Worm (Caenorhabditis elegans): ENCODE results near the gene F53H4.3.

F53H4.3 gene

DNA sequence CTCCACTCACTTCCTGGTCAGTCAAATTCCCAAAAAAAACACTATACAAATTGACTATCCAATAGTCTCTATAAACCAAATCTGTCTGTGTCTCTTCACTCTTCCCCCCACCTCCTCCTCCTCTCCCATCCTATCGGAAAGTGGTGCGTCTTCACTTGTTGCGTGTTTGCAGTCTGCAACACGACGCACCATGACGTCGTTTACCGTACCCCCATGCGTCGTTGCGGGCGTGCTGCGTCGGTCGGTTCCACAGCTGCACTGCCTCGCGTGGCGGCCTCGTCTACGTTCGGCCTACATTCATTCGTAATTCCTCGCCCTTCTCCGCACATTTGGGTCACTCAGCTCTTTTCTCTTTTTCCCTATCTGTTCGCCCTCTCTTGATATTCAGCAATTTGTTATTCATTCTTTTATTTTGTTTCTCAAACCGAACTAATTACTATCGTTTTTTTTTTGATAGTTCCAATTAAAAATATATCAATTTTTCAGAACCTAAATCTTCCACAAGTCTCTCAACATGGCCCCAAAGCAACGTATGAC is 46.2 kb downstream of the F53H4.3 start, which contains the start of gene serp-1.1 (continued):
- TF ChIP-seq nhr-179 (tag; optimal IDR thresholded peaks at IDR 0.05) (no peak), nfya-2 (GFP tag; IDR thresholded peaks at IDR 0.05) (no peak), lin-35 (GFP tag; optimal IDR thresholded peaks at IDR 0.05) (peak in 2 of 3 experiments; percentile 61 to 90), F33H1.4 (GFP tag; IDR thresholded peaks at IDR 0.05) (peak; percentile 48), T26A5.8 (tag; optimal IDR thresholded peaks at IDR 0.05) (no peak), pbrm-1 (GFP tag; IDR thresholded peaks at IDR 0.05) (peak; percentile 96), ztf-26 (tag; optimal IDR thresholded peaks at IDR 0.05) (peak; percentile 97), Y53G8AR.9 (GFP tag; conservative IDR thresholded peaks at IDR 0.05) (peak; percentile 97), bed-2 (GFP tag; IDR thresholded peaks at IDR 0.05) (peak; percentile 87; the same call in 1 of the 2 replicates), B0261.1 (tag; optimal IDR thresholded peaks at IDR 0.05) (peak; percentile 38), cebp-1 (GFP tag; IDR thresholded peaks at IDR 0.05) (no peak; the same call in none of the 2 replicates), cebp-1 (tag; optimal IDR thresholded peaks at IDR 0.05) (peak; percentile 95), Y53F4B.3 (GFP tag; IDR thresholded peaks at IDR 0.05) (no peak), somi-1 (GFP tag; optimal IDR thresholded peaks at IDR 0.05) (peak; percentile 97), F37B4.10 (GFP tag; IDR thresholded peaks at IDR 0.05) (0 out of 2 replicates have a peak, but pooled peaks have one; percentile 58), ztf-22 (GFP tag; optimal IDR thresholded peaks at IDR 0.05) (peak; percentile 98), xnd-1 (tag; optimal IDR thresholded peaks at IDR 0.05) (no peak), sdz-38 (tag; optimal IDR thresholded peaks at IDR 0.05) (no peak), cebp-2 (GFP tag; IDR thresholded peaks at IDR 0.05) (peak; percentile 89; the same call in 1 of the 2 replicates), ceh-58 (GFP tag; IDR thresholded peaks at IDR 0.05) (no peak), ccch-3 (GFP tag; optimal IDR thresholded peaks at IDR 0.05) (no peak), madf-10 (tag; optimal IDR thresholded peaks at IDR 0.05) (peak; percentile 98), madf-6 (GFP tag; IDR thresholded peaks at IDR 0.05) (no peak; the same call in 1 of the 2 replicates), hlh-12 (tag; optimal IDR thresholded peaks at IDR 0.05) (no peak), B0035.1 (tag; optimal IDR thresholded peaks at IDR 0.05) (peak; percentile 89), him-1 (tag; optimal IDR thresholded peaks at IDR 0.05) (no peak), dpl-1 (GFP tag; optimal IDR thresholded peaks at IDR 0.05) (peak; percentile 36), ztf-6 (GFP tag; IDR thresholded peaks at IDR 0.05) (peak; percentile 75), rpc-1 (optimal IDR thresholded peaks at IDR 0.05) (peak; percentile 32), rpc-1 (tag; optimal IDR thresholded peaks at IDR 0.05) (no peak), nhr-90 (tag; optimal IDR thresholded peaks at IDR 0.05) (peak; percentile 98), die-1 (tag; optimal IDR thresholded peaks at IDR 0.05) (peak; percentile 75), mel-28 (tag; optimal IDR thresholded peaks at IDR 0.05; ENCODE audit: borderline replicate concordance) (no peak), gei-17 (GFP tag; optimal IDR thresholded peaks at IDR 0.05) (peak; percentile 90), F10E7.11 (tag; optimal IDR thresholded peaks at IDR 0.05) (no peak), athp-1 (tag; optimal IDR thresholded peaks at IDR 0.05) (peak; percentile 85), ceh-79 (tag; optimal IDR thresholded peaks at IDR 0.05) (no peak), tbp1 (GFP tag; optimal IDR thresholded peaks at IDR 0.05) (peak; percentile 77), hsf-1 (GFP tag; IDR thresholded peaks at IDR 0.05) (peak; percentile 64), ceh-91 (GFP tag; IDR thresholded peaks at IDR 0.05) (0 out of 2 replicates have a peak, but pooled peaks have one; percentile 35), nhr-27 (tag; optimal IDR thresholded peaks at IDR 0.05) (peak; percentile 70), F22D6.2 (tag; optimal IDR thresholded peaks at IDR 0.05) (peak; percentile 90), dox-1 (GFP tag; IDR thresholded peaks at IDR 0.05) (peak; percentile 98), bed-1 (GFP tag; IDR thresholded peaks at IDR 0.05) (no peak), T07F8.4 (tag; optimal IDR thresholded peaks at IDR 0.05) (peak; percentile 40), F57A8.1 (GFP tag; optimal IDR thresholded peaks at IDR 0.05) (peak; percentile 50), chd-7 (tag; optimal IDR thresholded peaks at IDR 0.05) (peak; percentile 99), attf-5 (GFP tag; optimal IDR thresholded peaks at IDR 0.05) (peak; percentile 96), F57C9.4 (tag; optimal IDR thresholded peaks at IDR 0.05) (peak; percentile 79), dpff-1 (tag; optimal IDR thresholded peaks at IDR 0.05) (peak; percentile 17)

Data from whole organism, young adult.